Fruit fly (Drosophila melanogaster) whole organism, embryonic: ENCODE measurements around the gene Cfp1.

Source experiments
- Bdp1 ChIP-seq: fragments of 200-800 bp; sonication (Bioruptor generic); optimal IDR thresholded peaks from 3 replicates; lab custom pipeline; 2016; ENCODE audit warnings: missing biosample characterization, missing genetic modification characterization
- CG12942 ChIP-seq: fragments of 200-800 bp; sonication (Bioruptor generic); optimal IDR thresholded peaks from 3 replicates; lab custom pipeline; 2016; ENCODE audit warnings: missing biosample characterization, missing genetic modification characterization
- CG14014 ChIP-seq: fragments of 200-800 bp; sonication (Bioruptor generic); IDR thresholded peaks from 2 replicates; pipeline ENCODE4 v1.3.6; 2022; ENCODE audit warnings: missing biosample characterization, missing genetic modification characterization
- CG15011 ChIP-seq: fragments of 200-800 bp; sonication (Bioruptor generic); optimal IDR thresholded peaks from 3 replicates; lab custom pipeline; 2018; ENCODE audit warnings: missing biosample characterization, mild to moderate bottlenecking, missing genetic modification characterization
- CG16779 ChIP-seq: fragments of 200-800 bp; sonication (Bioruptor generic); IDR thresholded peaks from 2 replicates; pipeline ENCODE4 v1.3.6; 2022; ENCODE audit warnings: missing biosample characterization, missing genetic modification characterization
- CG16815 ChIP-seq: fragments of 200-800 bp; sonication (Bioruptor generic); optimal IDR thresholded peaks from 3 replicates; lab custom pipeline; 2017; ENCODE audit warnings: missing biosample characterization, mild to moderate bottlenecking, missing genetic modification characterization
- CG17361 ChIP-seq: fragments of 200-800 bp; sonication (Bioruptor generic); IDR thresholded peaks from 3 replicates; pipeline ENCODE4 v1.3.6; 2022; ENCODE audit warnings: missing biosample characterization, missing genetic modification characterization
- CG18011 ChIP-seq: fragments of 200-800 bp; sonication (Bioruptor generic); optimal IDR thresholded peaks from 2 replicates; lab custom pipeline; 2017; ENCODE audit warnings: missing biosample characterization, missing genetic modification characterization, mild to moderate bottlenecking, moderate library complexity, missing genotype
- CG1832 ChIP-seq: fragments of 200-800 bp; sonication (Bioruptor generic); optimal IDR thresholded peaks from 2 replicates; lab custom pipeline; 2017; ENCODE audit warnings: missing biosample characterization, mild to moderate bottlenecking, missing genetic modification characterization, inconsistent platforms
- CG18599 ChIP-seq: fragments of 200-800 bp; sonication (Bioruptor generic); optimal IDR thresholded peaks from 3 replicates; lab custom pipeline; 2017; ENCODE audit warnings: missing biosample characterization, missing genetic modification characterization, mild to moderate bottlenecking, moderate library complexity, missing genetic modification reagents
- CG2712 ChIP-seq: fragments of 200-800 bp; optimal IDR thresholded peaks from 3 replicates; lab custom pipeline; 2019; ENCODE audit warnings: missing biosample characterization, mild to moderate bottlenecking, missing genetic modification characterization, moderate library complexity
- CG32532 ChIP-seq: fragments of 200-800 bp; sonication (Bioruptor generic); IDR thresholded peaks from 2 replicates; pipeline ENCODE4 v1.3.6; 2022; ENCODE audit warnings: missing biosample characterization, missing genetic modification characterization
- CG32767 ChIP-seq: fragments of 200-800 bp; sonication (Bioruptor generic); IDR thresholded peaks from 2 replicates; pipeline ENCODE4 v1.3.6; 2022; ENCODE audit warnings: missing biosample characterization, missing genetic modification characterization
- CG33557 ChIP-seq: fragments of 200-800 bp; sonication (Bioruptor generic); optimal IDR thresholded peaks from 2 replicates; lab custom pipeline; 2019; ENCODE audit warnings: missing biosample characterization, mild to moderate bottlenecking, missing genetic modification characterization, moderate library complexity
- CG4820 ChIP-seq: fragments of 200-800 bp; sonication (Bioruptor generic); optimal IDR thresholded peaks from 3 replicates; lab custom pipeline; 2016; ENCODE audit warnings: missing biosample characterization, missing genetic modification characterization
- CG6654 ChIP-seq: fragments of 200-800 bp; sonication (Bioruptor generic); optimal IDR thresholded peaks from 2 replicates; lab custom pipeline; 2017; ENCODE audit warnings: missing biosample characterization, mild to moderate bottlenecking, missing genetic modification characterization
- CG7745 ChIP-seq: fragments of 200-800 bp; sonication (Bioruptor generic); optimal IDR thresholded peaks from 2 replicates; lab custom pipeline; 2018; ENCODE audit warnings: missing biosample characterization, mild to moderate bottlenecking, missing genetic modification characterization, moderate library complexity
- CG9609 ChIP-seq: fragments of 200-800 bp; sonication (Bioruptor generic); optimal IDR thresholded peaks from 3 replicates; lab custom pipeline; 2016; ENCODE audit warnings: missing biosample characterization, missing genetic modification characterization
- CHES-1-like ChIP-seq: fragments of 200-800 bp; sonication (Bioruptor generic); optimal IDR thresholded peaks from 2 replicates; lab custom pipeline; 2016; ENCODE audit warnings: missing biosample characterization, missing genetic modification characterization
- CkIIα-i1 ChIP-seq: fragments of 200-800 bp; sonication (Bioruptor generic); IDR thresholded peaks from 2 replicates; pipeline ENCODE4 v1.3.6; 2022; ENCODE audit warnings: missing biosample characterization, missing genetic modification characterization
- D19B ChIP-seq: fragments of 200-800 bp; sonication (Bioruptor generic); optimal IDR thresholded peaks from 2 replicates; lab custom pipeline; 2017; ENCODE audit warnings: missing biosample characterization, mild to moderate bottlenecking, missing genetic modification characterization
- Dip2 ChIP-seq: fragments of 200-800 bp; sonication (Bioruptor generic); IDR thresholded peaks from 2 replicates; pipeline ENCODE4 v1.3.6; 2022; ENCODE audit warnings: missing biosample characterization, missing genetic modification characterization
- HHEX ChIP-seq: fragments of 200-800 bp; sonication (Bioruptor generic); optimal IDR thresholded peaks from 3 replicates; lab custom pipeline; 2017; ENCODE audit warnings: missing biosample characterization, mild to moderate bottlenecking, missing genetic modification characterization, missing genetic modification reagents
- Hmr ChIP-seq: fragments of 200-800 bp; sonication (Bioruptor generic); optimal IDR thresholded peaks from 3 replicates; lab custom pipeline; 2017; ENCODE audit warnings: mild to moderate bottlenecking, missing biosample characterization, missing genetic modification reagents, missing genetic modification characterization
- Hr3 ChIP-seq: fragments of 200-800 bp; sonication (Bioruptor generic); optimal IDR thresholded peaks from 3 replicates; lab custom pipeline; 2016; ENCODE audit warnings: missing biosample characterization, missing genetic modification characterization
- MESR4 ChIP-seq: fragments of 200-800 bp; sonication (Bioruptor generic); optimal IDR thresholded peaks from 2 replicates; lab custom pipeline; 2018; ENCODE audit warnings: missing biosample characterization, mild to moderate bottlenecking, missing genetic modification characterization, moderate library complexity
- NC2α ChIP-seq: fragments of 200-800 bp; sonication (Bioruptor generic); optimal IDR thresholded peaks from 2 replicates; lab custom pipeline; 2016; ENCODE audit warnings: missing biosample characterization, missing genetic modification characterization
- Nf-YB ChIP-seq: fragments of 200-800 bp; sonication (Bioruptor generic); optimal IDR thresholded peaks from 3 replicates; lab custom pipeline; 2019; ENCODE audit warnings: missing biosample characterization, mild to moderate bottlenecking, missing genetic modification characterization, moderate library complexity
- Trl ChIP-seq, 3 experiments: fragments of >200 bp in 2 of 3; fragments of 200-800 bp in 1 of 3; sonication (Bioruptor generic) in 1 of 3; optimal IDR thresholded peaks; 2 replicates in 1 of 3; 3 replicates in 2 of 3; lab custom pipeline; 2016 to 2017; ENCODE audit warnings: missing biosample characterization in 1 of 3, missing genetic modification characterization in 1 of 3
- bsh ChIP-seq, 2 experiments: fragments of 200-800 bp; sonication (Bioruptor generic); optimal IDR thresholded peaks; 2 replicates each; lab custom pipeline; 2017 to 2018; ENCODE audit warnings: mild to moderate bottlenecking in 2 of 2, missing biosample characterization in 2 of 2, missing genetic modification characterization in 2 of 2, moderate library complexity in 1 of 2
- btn ChIP-seq: fragments of 200-800 bp; sonication (Bioruptor generic); optimal IDR thresholded peaks from 2 replicates; lab custom pipeline; 2016; ENCODE audit warnings: missing biosample characterization, missing genetic modification characterization
- cwo ChIP-seq: fragments of 200-800 bp; sonication (Bioruptor generic); optimal IDR thresholded peaks from 3 replicates; lab custom pipeline; 2017; ENCODE audit warnings: missing biosample characterization, missing genetic modification characterization, mild to moderate bottlenecking, moderate library complexity, missing genetic modification reagents
- dimm ChIP-seq: fragments of 200-800 bp; sonication (Bioruptor generic); IDR thresholded peaks from 2 replicates; pipeline ENCODE4 v1.3.6; 2022; ENCODE audit warnings: missing biosample characterization, missing genetic modification characterization
- exex ChIP-seq: fragments of 200-800 bp; sonication (Bioruptor generic); optimal IDR thresholded peaks from 4 replicates; lab custom pipeline; 2018; ENCODE audit warnings: missing biosample characterization, mild to moderate bottlenecking, missing genetic modification characterization, moderate library complexity
- hkb ChIP-seq, 2 experiments: fragments of 200-800 bp in 1 of 2; fragments of >200 bp in 1 of 2; sonication (Bioruptor generic) in 1 of 2; IDR thresholded peaks in 1 of 2; optimal IDR thresholded peaks in 1 of 2; 2 replicates each; pipeline versions ENCODE4 v1.3.6 to Lab custom; 2017 to 2022; ENCODE audit warnings: missing biosample characterization in 1 of 2, missing genetic modification characterization in 1 of 2
- jing ChIP-seq: fragments of 200-800 bp; sonication (Bioruptor generic); optimal IDR thresholded peaks from 2 replicates; lab custom pipeline; 2018; ENCODE audit warnings: missing biosample characterization, mild to moderate bottlenecking, missing genetic modification characterization
- klu ChIP-seq: fragments of 200-800 bp; sonication (Bioruptor generic); IDR thresholded peaks from 2 replicates; pipeline ENCODE4 v1.3.6; 2022; ENCODE audit warnings: missing biosample characterization, missing genetic modification characterization
- lab ChIP-seq: fragments of 200-800 bp; sonication (Bioruptor generic); optimal IDR thresholded peaks from 3 replicates; lab custom pipeline; 2017; ENCODE audit warnings: missing biosample characterization, missing genetic modification characterization, mild to moderate bottlenecking, moderate library complexity, missing genetic modification reagents
- lilli ChIP-seq: fragments of 200-800 bp; sonication (Bioruptor generic); optimal IDR thresholded peaks from 3 replicates; lab custom pipeline; 2016; ENCODE audit warnings: missing biosample characterization, missing genetic modification characterization
- pita ChIP-seq: fragments of 200-800 bp; sonication (Bioruptor generic); optimal IDR thresholded peaks from 2 replicates; lab custom pipeline; 2017; ENCODE audit warnings: missing biosample characterization, mild to moderate bottlenecking, missing genetic modification characterization
- pros ChIP-seq: fragments of 200-800 bp; sonication (Bioruptor generic); optimal IDR thresholded peaks from 3 replicates; lab custom pipeline; 2019; ENCODE audit warnings: missing biosample characterization, mild to moderate bottlenecking, missing genetic modification characterization, moderate library complexity
- sens-2 ChIP-seq: fragments of 200-800 bp; sonication (Bioruptor generic); IDR thresholded peaks from 2 replicates; pipeline ENCODE4 v1.3.6; 2022; ENCODE audit warnings: missing biosample characterization, missing genetic modification characterization
- seq ChIP-seq: fragments of 200-800 bp; sonication (Bioruptor generic); IDR thresholded peaks from 2 replicates; pipeline ENCODE4 v1.3.6; 2022; ENCODE audit warnings: missing biosample characterization, missing genetic modification characterization
- sim ChIP-seq: fragments of 200-800 bp; sonication (Bioruptor generic); IDR thresholded peaks from 2 replicates; pipeline ENCODE4 v1.3.6; 2022; ENCODE audit warnings: missing biosample characterization, missing genetic modification characterization
- slou ChIP-seq: fragments of 200-800 bp; sonication (Bioruptor generic); optimal IDR thresholded peaks from 3 replicates; lab custom pipeline; 2016; ENCODE audit warnings: missing biosample characterization, missing genetic modification characterization
- ssp ChIP-seq: fragments of 200-800 bp; sonication (Bioruptor generic); IDR thresholded peaks from 2 replicates; pipeline ENCODE4 v1.3.6; 2022; ENCODE audit warnings: missing biosample characterization, missing genetic modification characterization
- sug ChIP-seq: fragments of 200-800 bp; optimal IDR thresholded peaks from 2 replicates; lab custom pipeline; 2019; ENCODE audit warnings: missing biosample characterization, mild to moderate bottlenecking, missing genetic modification characterization, moderate library complexity
- trem ChIP-seq: fragments of 200-800 bp; optimal IDR thresholded peaks from 3 replicates; lab custom pipeline; 2019; ENCODE audit warnings: missing biosample characterization, mild to moderate bottlenecking, missing genetic modification characterization, moderate library complexity
- tup ChIP-seq: fragments of 200-800 bp; sonication (Bioruptor generic); optimal IDR thresholded peaks from 2 replicates; lab custom pipeline; 2016; ENCODE audit warnings: missing biosample characterization, mild to moderate bottlenecking, missing genetic modification characterization, moderate library complexity

The Cfp1 gene

dm6 chrX:9297661-9298433, 25.1 kb upstream of the Cfp1 start (continued):
- no peak for TF ChIP-seq CG18011 (GFP tag; lab: Kevin White, UChicago)
- no peak for TF ChIP-seq ssp
- TF ChIP-seq klu (GFP tag; lab: Robert Waterston, UW): no peak
- TF ChIP-seq CG16779: no peak
- TF ChIP-seq NC2α (GFP tag; lab: Kevin White, UChicago): no peak
- TF ChIP-seq Nf-YB (GFP tag; lab: Kevin White, UChicago): no peak
- no peak for TF ChIP-seq jing
- no peak for TF ChIP-seq Bdp1 (GFP tag; lab: Kevin White, UChicago)
- peak; percentile 25 for TF ChIP-seq lilli (GFP tag; lab: Kevin White, UChicago)
- no peak for TF ChIP-seq btn (GFP tag; lab: Kevin White, UChicago)
- no peak for TF ChIP-seq CG32767 (GFP tag; lab: Robert Waterston, UW)
- TF ChIP-seq pita (GFP tag; lab: Kevin White, UChicago): no peak
- TF ChIP-seq hkb (optimal IDR thresholded peaks at IDR 0.05; lab: Kevin White, UChicago): no peak
- TF ChIP-seq hkb (GFP tag; IDR thresholded peaks at IDR 0.05; lab: Robert Waterston, UW): no peak
- no peak for TF ChIP-seq HHEX (GFP tag; lab: Kevin White, UChicago)
- peak; percentile 43; the same call in 1 of the 2 replicates for TF ChIP-seq CG32532
- no peak for TF ChIP-seq lab (GFP tag; lab: Kevin White, UChicago)
- TF ChIP-seq slou (GFP tag; lab: Kevin White, UChicago): no peak
- no peak for TF ChIP-seq CG12942 (GFP tag; lab: Kevin White, UChicago)
- TF ChIP-seq CG17361 (GFP tag; lab: Robert Waterston, UW): 0 out of 3 replicates have a peak, but pooled peaks have one; percentile 20
- TF ChIP-seq CG18599: no peak
- TF ChIP-seq dimm: no peak
- no peak for TF ChIP-seq CHES-1-like (GFP tag; lab: Kevin White, UChicago)
- no peak for TF ChIP-seq Trl (optimal IDR thresholded peaks at IDR 0.05; lab: Kevin White, UChicago)
- no peak for TF ChIP-seq Trl (GFP tag; optimal IDR thresholded peaks at IDR 0.05; lab: Kevin White, UChicago)
- TF ChIP-seq bsh (GFP tag; optimal IDR thresholded peaks at IDR 0.05; lab: Kevin White, UChicago): no peak
- no peak for TF ChIP-seq exex
- TF ChIP-seq CG15011 (GFP tag; lab: Kevin White, UChicago): no peak
- no peak for TF ChIP-seq sug
- TF ChIP-seq cwo (GFP tag; lab: Kevin White, UChicago): no peak
- no peak for TF ChIP-seq CkIIα-i1 (GFP tag; lab: Robert Waterston, UW)
- TF ChIP-seq CG9609 (GFP tag; lab: Kevin White, UChicago): no peak
- TF ChIP-seq CG4820 (GFP tag; lab: Kevin White, UChicago): no peak
- no peak for TF ChIP-seq CG7745 (tag; lab: Kevin White, UChicago)
- TF ChIP-seq trem: no peak
- no peak for TF ChIP-seq CG1832
- TF ChIP-seq sens-2 (GFP tag; lab: Robert Waterston, UW): no peak
- no peak for TF ChIP-seq CG14014 (GFP tag; lab: Robert Waterston, UW)
- TF ChIP-seq Hr3 (GFP tag; lab: Kevin White, UChicago): no peak
- TF ChIP-seq tup: no peak
- no peak for TF ChIP-seq sim (GFP tag; lab: Robert Waterston, UW)
- no peak for TF ChIP-seq CG2712 (tag; lab: Kevin White, UChicago)
- TF ChIP-seq CG16815 (GFP tag; lab: Kevin White, UChicago): no peak
- no peak for TF ChIP-seq pros (GFP tag; lab: Kevin White, UChicago)
- peak; percentile 53 for TF ChIP-seq D19B (GFP tag; lab: Kevin White, UChicago)
- no peak for TF ChIP-seq CG6654 (GFP tag; lab: Kevin White, UChicago)
- peak; percentile 20 for TF ChIP-seq Hmr (GFP tag; lab: Kevin White, UChicago)
- TF ChIP-seq seq: no peak
- TF ChIP-seq CG33557: no peak
- no peak for TF ChIP-seq Dip2 (GFP tag; lab: Robert Waterston, UW)
- no peak for TF ChIP-seq MESR4
